ENCODE assay signal across 5 fruit fly cellular contexts in genomic region chr3R:19910302-19911029, dm6.
TF ChIP-seq lines count a peak whose summit lies in the region.

No protein-coding gene starts in this region.

- TF ChIP-seq CTCF in whole organism, embryonic (GFP tag; optimal IDR thresholded peaks at IDR 0.05; lab: Kevin White, UChicago), result no peak

TF ChIP-seq in whole organism, adult, 20 proteins besides CTCF, POLR2A, EP300 and RAD21:
- TF ChIP-seq Crg-1 (GFP tag; optimal IDR thresholded peaks at IDR 0.05; lab: Kevin White, UChicago) (no peak), CG7101 (tag; optimal IDR thresholded peaks at IDR 0.05; lab: Kevin White, UChicago) (no peak), CG1620 (GFP tag; optimal IDR thresholded peaks at IDR 0.05; lab: Kevin White, UChicago) (no peak), kay (GFP tag; lab: Kevin White, UChicago; ENCODE audit: borderline replicate concordance) (peak; percentile 87), ovo (GFP tag; optimal IDR thresholded peaks at IDR 0.05; lab: Kevin White, UChicago) (no peak), Mnt (GFP tag; optimal IDR thresholded peaks at IDR 0.05; lab: Kevin White, UChicago) (peak; percentile 3), tj (GFP tag; optimal IDR thresholded peaks at IDR 0.05; lab: Kevin White, UChicago) (no peak), CG7045 (GFP tag; optimal IDR thresholded peaks at IDR 0.05; lab: Kevin White, UChicago) (no peak), cic (GFP tag; optimal IDR thresholded peaks at IDR 0.05; lab: Kevin White, UChicago) (peak; percentile 73), CG33017 (tag; optimal IDR thresholded peaks at IDR 0.05; lab: Kevin White, UChicago) (no peak)

TF ChIP-seq in whole organism, embryonic, 481 proteins besides CTCF, POLR2A, EP300 and RAD21:
- TF ChIP-seq Eip74EF (GFP tag; optimal IDR thresholded peaks at IDR 0.05; lab: Kevin White, UChicago), result peak in 1 of 2 experiments; percentile 34
- TF ChIP-seq C15 (GFP tag; IDR thresholded peaks at IDR 0.05; lab: Robert Waterston, UW), result no peak
- no peak for TF ChIP-seq Myb (GFP tag; optimal IDR thresholded peaks at IDR 0.05; lab: Kevin White, UChicago)
- peak; percentile 25 for TF ChIP-seq CG34376 (GFP tag; optimal IDR thresholded peaks at IDR 0.05; lab: Kevin White, UChicago)
- TF ChIP-seq hkb (optimal IDR thresholded peaks at IDR 0.05; lab: Kevin White, UChicago), result no peak
- 0 out of 2 replicates have a peak, but pooled peaks have one; percentile 6 for TF ChIP-seq hkb (GFP tag; IDR thresholded peaks at IDR 0.05; lab: Robert Waterston, UW)
- peak in 1 of 2 experiments; percentile 78 for TF ChIP-seq Hr78 (GFP tag; optimal IDR thresholded peaks at IDR 0.05; lab: Kevin White, UChicago)
- peak; percentile 19 for TF ChIP-seq ATbp (GFP tag; optimal IDR thresholded peaks at IDR 0.05; lab: Kevin White, UChicago)
- no peak for TF ChIP-seq CG4854 (GFP tag; optimal IDR thresholded peaks at IDR 0.05; lab: Kevin White, UChicago)
- no peak for TF ChIP-seq CG12744 (GFP tag; optimal IDR thresholded peaks at IDR 0.05; lab: Kevin White, UChicago)
- TF ChIP-seq exex (tag; optimal IDR thresholded peaks at IDR 0.05; lab: Kevin White, UChicago), result peak; percentile 15
- TF ChIP-seq dimm (GFP tag; IDR thresholded peaks at IDR 0.05; lab: Robert Waterston, UW), result no peak
TF ChIP-seq in whole organism, embryonic: peak in this region for 6.

TF ChIP-seq in whole organism, prepupa, 60 proteins besides CTCF, POLR2A, EP300 and RAD21 (continues in another document):
- peak; percentile 83 for TF ChIP-seq vri (GFP tag; optimal IDR thresholded peaks at IDR 0.05; lab: Kevin White, UChicago)
- no peak for TF ChIP-seq CG11294 (GFP tag; IDR thresholded peaks at IDR 0.05; lab: Robert Waterston, UW)
- no peak for TF ChIP-seq OdsH (GFP tag; optimal IDR thresholded peaks at IDR 0.05; lab: Kevin White, UChicago)
- no peak for TF ChIP-seq Blimp-1 (GFP tag; optimal IDR thresholded peaks at IDR 0.05; lab: Kevin White, UChicago)
- TF ChIP-seq fkh (GFP tag; optimal IDR thresholded peaks at IDR 0.05; lab: Kevin White, UChicago), result no peak
- peak; percentile 52 for TF ChIP-seq CG6808 (GFP tag; optimal IDR thresholded peaks at IDR 0.05; lab: Kevin White, UChicago)
- TF ChIP-seq Sox102F (GFP tag; optimal IDR thresholded peaks at IDR 0.05; lab: Kevin White, UChicago), result no peak
- no peak for TF ChIP-seq Hr38 (GFP tag; optimal IDR thresholded peaks at IDR 0.05; lab: Kevin White, UChicago)
- TF ChIP-seq svp (GFP tag; lab: Kevin White, UChicago), result peak; percentile 94
- no peak for TF ChIP-seq Eip75B (GFP tag; optimal IDR thresholded peaks at IDR 0.05; lab: Kevin White, UChicago)
- TF ChIP-seq acj6 (GFP tag; optimal IDR thresholded peaks at IDR 0.05; lab: Kevin White, UChicago), result no peak
- no peak for TF ChIP-seq CG6163 (GFP tag; IDR thresholded peaks at IDR 0.05; lab: Robert Waterston, UW)
- TF ChIP-seq Ets21C (GFP tag; optimal IDR thresholded peaks at IDR 0.05; lab: Kevin White, UChicago), result no peak
- no peak for TF ChIP-seq CG3032 (tag; optimal IDR thresholded peaks at IDR 0.05; lab: Kevin White, UChicago)
- no peak for TF ChIP-seq CG6792 (GFP tag; optimal IDR thresholded peaks at IDR 0.05; lab: Kevin White, UChicago)
- TF ChIP-seq fd59A (GFP tag; optimal IDR thresholded peaks at IDR 0.05; lab: Kevin White, UChicago), result no peak
- no peak for TF ChIP-seq CG3919 (GFP tag; optimal IDR thresholded peaks at IDR 0.05; lab: Kevin White, UChicago)
- TF ChIP-seq dac (GFP tag; optimal IDR thresholded peaks at IDR 0.05; lab: Kevin White, UChicago), result no peak
- TF ChIP-seq CG34406 (GFP tag; optimal IDR thresholded peaks at IDR 0.05; lab: Kevin White, UChicago), result no peak
- TF ChIP-seq Eip93F (GFP tag; optimal IDR thresholded peaks at IDR 0.05; lab: Kevin White, UChicago), result peak; percentile 48
- TF ChIP-seq cyc (GFP tag; optimal IDR thresholded peaks at IDR 0.05; lab: Kevin White, UChicago), result no peak
- peak; percentile 29 for TF ChIP-seq CG32006 (GFP tag; optimal IDR thresholded peaks at IDR 0.05; lab: Kevin White, UChicago)
- peak; percentile 37 for TF ChIP-seq CG6854 (GFP tag; optimal IDR thresholded peaks at IDR 0.05; lab: Kevin White, UChicago)
- TF ChIP-seq CG1621 (tag; optimal IDR thresholded peaks at IDR 0.05; lab: Kevin White, UChicago), result no peak
- peak; percentile 82 for TF ChIP-seq Eip78C (GFP tag; lab: Kevin White, UChicago)

TF ChIP-seq in whole organism, pupa, 21 proteins besides CTCF, POLR2A, EP300 and RAD21:
- TF ChIP-seq CG8301 (tag; optimal IDR thresholded peaks at IDR 0.05; lab: Kevin White, UChicago), result peak; percentile 2
- TF ChIP-seq CG10348 (GFP tag; IDR thresholded peaks at IDR 0.05; lab: Robert Waterston, UW), result no peak
- no peak for TF ChIP-seq D1 (tag; optimal IDR thresholded peaks at IDR 0.05; lab: Kevin White, UChicago)
- no peak for TF ChIP-seq CG34367 (tag; optimal IDR thresholded peaks at IDR 0.05; lab: Kevin White, UChicago)
- no peak for TF ChIP-seq Ets98B (GFP tag; IDR thresholded peaks at IDR 0.05; lab: Robert Waterston, UW)
- no peak for TF ChIP-seq CG9948 (tag; optimal IDR thresholded peaks at IDR 0.05; lab: Kevin White, UChicago)
- no peak for TF ChIP-seq CG12605 (GFP tag; IDR thresholded peaks at IDR 0.05; lab: Robert Waterston, UW)
- TF ChIP-seq gl (tag; optimal IDR thresholded peaks at IDR 0.05; lab: Kevin White, UChicago), result peak; percentile 36
- TF ChIP-seq CG17806 (tag; optimal IDR thresholded peaks at IDR 0.05; lab: Kevin White, UChicago), result no peak
- TF ChIP-seq CG13204 (GFP tag; optimal IDR thresholded peaks at IDR 0.05; lab: Kevin White, UChicago), result no peak
- no peak for TF ChIP-seq CG8159 (tag; optimal IDR thresholded peaks at IDR 0.05; lab: Kevin White, UChicago)
- TF ChIP-seq Pif1A (GFP tag; optimal IDR thresholded peaks at IDR 0.05; lab: Kevin White, UChicago), result peak; percentile 45
- TF ChIP-seq Pif1B (GFP tag; optimal IDR thresholded peaks at IDR 0.05; lab: Kevin White, UChicago), result peak; percentile 40
- no peak for TF ChIP-seq CG15710 (tag; optimal IDR thresholded peaks at IDR 0.05; lab: Kevin White, UChicago)
- TF ChIP-seq EcR (GFP tag; optimal IDR thresholded peaks at IDR 0.05; lab: Kevin White, UChicago), result peak; percentile 52
- TF ChIP-seq CG32121 (GFP tag; IDR thresholded peaks at IDR 0.05; lab: Robert Waterston, UW), result no peak
- no peak for TF ChIP-seq rn (GFP tag; IDR thresholded peaks at IDR 0.05; lab: Robert Waterston, UW)
- TF ChIP-seq Snoo (tag; optimal IDR thresholded peaks at IDR 0.05; lab: Kevin White, UChicago), result no peak
- TF ChIP-seq fd96Ca (GFP tag; IDR thresholded peaks at IDR 0.05; lab: Robert Waterston, UW), result no peak
- TF ChIP-seq CG4496 (GFP tag; IDR thresholded peaks at IDR 0.05; lab: Robert Waterston, UW), result no peak
- peak; percentile 45 for TF ChIP-seq CG14655 (GFP tag; optimal IDR thresholded peaks at IDR 0.05; lab: Kevin White, UChicago)
TF ChIP-seq in whole organism, pupa: peak in this region for 6.

TF ChIP-seq in whole organism, wandering third instar larva, 38 proteins besides CTCF, POLR2A, EP300 and RAD21:
- TF ChIP-seq Rel (GFP tag; optimal IDR thresholded peaks at IDR 0.05; lab: Kevin White, UChicago) (no peak), Rel (tag; optimal IDR thresholded peaks at IDR 0.05; lab: Kevin White, UChicago) (peak; percentile 83), woc (GFP tag; optimal IDR thresholded peaks at IDR 0.05; lab: Kevin White, UChicago) (no peak), br (GFP tag; optimal IDR thresholded peaks at IDR 0.05; lab: Kevin White, UChicago) (peak; percentile 7)
